Worm (Caenorhabditis elegans) whole organism, L4/young adult: ENCODE results near the gene B0273.115.

Experiments
- W03F9.2 ChIP-seq: fragments of 150-350 bp; optimal IDR thresholded peaks from 2 replicates; lab custom pipeline; 2014; ENCODE audit warnings: missing biosample characterization, missing genetic modification characterization
- dao-5 ChIP-seq: sonication (generic microtip); optimal IDR thresholded peaks from 2 replicates; lab custom pipeline; 2016; ENCODE audit warnings: missing genotype, missing genetic modification characterization, moderate library complexity, missing compliant biosample characterization
- him-1 ChIP-seq: sonication (generic microtip); optimal IDR thresholded peaks from 2 replicates; lab custom pipeline; 2016; ENCODE audit warnings: missing genotype, missing genetic modification reagents, missing genetic modification characterization, missing compliant biosample characterization

- no peak for TF ChIP-seq dao-5 (tag; lab: Kevin White, UChicago)
- no peak for TF ChIP-seq him-1 (tag; lab: Kevin White, UChicago)
- TF ChIP-seq W03F9.2 = no peak
Measured at ce11 chrIV:5530980-5531379, 40.0 kb upstream of the B0273.115 start.
